Fruit fly (Drosophila melanogaster) whole organism, prepupa: ENCODE results near the gene Ufsp2.

Experiments used
- Ets21C ChIP-seq: fragments of 200-800 bp; sonication (Bioruptor generic); optimal IDR thresholded peaks from 3 replicates; lab custom pipeline; 2016; ENCODE audit warnings: missing biosample characterization, missing genetic modification characterization
- Hr39 ChIP-seq: fragments of 200-800 bp; sonication (Bioruptor generic); optimal IDR thresholded peaks from 2 replicates; lab custom pipeline; 2016; ENCODE audit warnings: missing biosample characterization, missing genetic modification characterization
- Lpt ChIP-seq: fragments of 200-800 bp; sonication (Bioruptor generic); optimal IDR thresholded peaks from 3 replicates; lab custom pipeline; 2016; ENCODE audit warnings: missing biosample characterization, missing genetic modification characterization

dm6 chr3L:15529143-15529542 is 47.2 kb upstream of the Ufsp2 start, which contains the start of gene obst-H:
- TF ChIP-seq Hr39 (GFP tag; lab: Kevin White, UChicago) (no peak), Lpt (GFP tag; lab: Kevin White, UChicago) (no peak), Ets21C (GFP tag; lab: Kevin White, UChicago) (no peak)
